Fruit fly (Drosophila melanogaster) whole organism, adult: ENCODE results near the gene CG46304.
A peak's percentile ranks its signal among the peaks of the same experiment; 100 is the strongest.

Experiments
- CG1620 ChIP-seq: fragments of 200-800 bp; sonication (Bioruptor generic); optimal IDR thresholded peaks from 2 replicates; lab custom pipeline; 2016; ENCODE audit warnings: missing biosample characterization, missing genetic modification characterization
- CG5204 ChIP-seq: fragments of 200-800 bp; sonication (Bioruptor generic); optimal IDR thresholded peaks from 2 replicates; lab custom pipeline; 2016; ENCODE audit warnings: missing biosample characterization, missing genetic modification characterization
- CG7045 ChIP-seq: fragments of 200-800 bp; sonication (Bioruptor generic); optimal IDR thresholded peaks from 2 replicates; lab custom pipeline; 2017; ENCODE audit warnings: missing biosample characterization, mild to moderate bottlenecking, missing genetic modification characterization
- toe ChIP-seq: fragments of 200-800 bp; sonication (Bioruptor generic); optimal IDR thresholded peaks from 2 replicates; lab custom pipeline; 2016; ENCODE audit warnings: missing biosample characterization, missing genetic modification characterization

DNA sequence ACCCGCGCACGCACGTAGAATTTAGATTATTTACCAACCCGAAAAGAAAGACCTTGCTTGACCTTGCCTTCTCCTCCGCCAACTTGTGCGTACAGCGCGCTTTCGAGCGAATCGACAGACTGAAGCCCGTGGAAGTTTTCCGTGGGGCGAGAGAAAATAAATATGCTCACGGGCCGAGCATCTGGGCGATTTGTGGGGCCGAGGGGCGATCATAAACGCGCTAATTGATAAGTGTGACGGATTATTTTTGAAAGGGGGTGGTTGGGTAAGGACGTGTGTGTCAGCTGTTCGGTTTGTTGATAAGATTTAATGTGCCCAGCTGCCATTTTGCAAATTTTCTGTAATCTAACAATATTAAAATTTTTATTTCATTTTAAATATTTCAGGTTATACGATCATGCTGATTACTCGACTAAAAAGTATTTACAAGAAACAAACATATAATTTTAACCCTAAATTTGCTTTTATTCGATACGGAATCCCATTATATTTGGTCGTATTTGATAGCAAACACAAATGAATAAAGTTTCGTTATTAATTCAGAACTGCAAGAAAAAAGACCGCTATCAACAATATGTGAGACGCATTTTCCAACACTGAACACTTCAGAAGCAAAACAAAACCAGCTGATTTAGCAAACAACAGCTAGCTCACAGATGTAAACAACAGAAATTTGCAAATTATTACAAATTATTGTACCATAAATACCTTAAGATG lies 28.1 kb downstream of the CG46304 start, which contains the start of the genes L2HGDH and CG10431:
- peak; percentile 83 for TF ChIP-seq toe
- TF ChIP-seq CG7045, result peak; percentile 56
- no peak for TF ChIP-seq CG5204 (GFP tag; lab: Kevin White, UChicago)
- peak; percentile 59 for TF ChIP-seq CG1620 (GFP tag; lab: Kevin White, UChicago)
